Fruit fly (Drosophila melanogaster) whole organism, embryonic: Measurements from ENCODE around the gene Dlip1.
A peak's percentile ranks its signal among the peaks of the same experiment; 100 is the strongest.

Source experiments
- Adf1 ChIP-seq: fragments of 200-800 bp; sonication (Bioruptor generic); IDR thresholded peaks from 2 replicates; pipeline ENCODE4 v1.3.6; 2022; ENCODE audit warnings: missing biosample characterization, missing genetic modification characterization
- CG10462 ChIP-seq: fragments of 200-800 bp; sonication (Bioruptor generic); optimal IDR thresholded peaks from 2 replicates; lab custom pipeline; 2016; ENCODE audit warnings: missing biosample characterization, missing genetic modification characterization
- CG10654 ChIP-seq: fragments of 200-800 bp; sonication (Bioruptor generic); optimal IDR thresholded peaks from 2 replicates; lab custom pipeline; 2016; ENCODE audit warnings: missing biosample characterization, missing genetic modification characterization
- CG10959 ChIP-seq: fragments of 200-800 bp; sonication (Bioruptor generic); IDR thresholded peaks from 2 replicates; pipeline ENCODE4 v1.3.6; 2022; ENCODE audit warnings: missing biosample characterization, missing genetic modification characterization
- CG11695 ChIP-seq: fragments of 200-800 bp; sonication (Bioruptor generic); IDR thresholded peaks from 3 replicates; pipeline ENCODE4 v1.3.6; 2022; ENCODE audit warnings: missing biosample characterization, missing genetic modification characterization
- CG12744 ChIP-seq: fragments of 200-800 bp; sonication (Bioruptor generic); optimal IDR thresholded peaks from 2 replicates; lab custom pipeline; 2016; ENCODE audit warnings: missing biosample characterization, missing genetic modification characterization
- CG13775 ChIP-seq: fragments of 200-800 bp; sonication (Bioruptor generic); optimal IDR thresholded peaks from 3 replicates; lab custom pipeline; 2017; ENCODE audit warnings: missing biosample characterization, mild to moderate bottlenecking, missing genetic modification characterization
- CG15073 ChIP-seq: fragments of 200-800 bp; sonication (Bioruptor generic); optimal IDR thresholded peaks from 2 replicates; lab custom pipeline; 2016; ENCODE audit warnings: missing biosample characterization, missing genetic modification characterization
- CG16813 ChIP-seq: fragments of 200-800 bp; sonication (Bioruptor generic); IDR thresholded peaks from 3 replicates; pipeline ENCODE4 v1.3.6; 2022; ENCODE audit warnings: missing biosample characterization, missing genetic modification characterization; ENCODE audit not compliant: partially characterized antibody
- CG17568 ChIP-seq: fragments of 200-800 bp; sonication (Bioruptor generic); optimal IDR thresholded peaks from 2 replicates; lab custom pipeline; 2018; ENCODE audit warnings: missing biosample characterization, mild to moderate bottlenecking, missing genetic modification characterization, moderate library complexity
- CG18262 ChIP-seq: fragments of 200-800 bp; optimal IDR thresholded peaks from 3 replicates; lab custom pipeline; 2019; ENCODE audit warnings: missing biosample characterization, mild to moderate bottlenecking, missing genetic modification characterization, moderate library complexity
- CG3163 ChIP-seq: fragments of 200-800 bp; sonication (Bioruptor generic); optimal IDR thresholded peaks from 3 replicates; lab custom pipeline; 2016; ENCODE audit warnings: missing biosample characterization, missing genetic modification characterization
- CG32767 ChIP-seq: fragments of 200-800 bp; sonication (Bioruptor generic); IDR thresholded peaks from 2 replicates; pipeline ENCODE4 v1.3.6; 2022; ENCODE audit warnings: missing biosample characterization, missing genetic modification characterization
- CG34224 ChIP-seq: fragments of 200-800 bp; sonication (Bioruptor generic); IDR thresholded peaks from 3 replicates; pipeline ENCODE4 v1.3.6; 2022; ENCODE audit warnings: missing biosample characterization, missing genetic modification characterization; ENCODE audit not compliant: partially characterized antibody
- CG3995 ChIP-seq: fragments of 200-800 bp; sonication (Bioruptor generic); optimal IDR thresholded peaks from 3 replicates; lab custom pipeline; 2016; ENCODE audit warnings: missing biosample characterization, missing genetic modification characterization
- CG4282 ChIP-seq: fragments of 200-800 bp; sonication (Bioruptor generic); optimal IDR thresholded peaks from 2 replicates; lab custom pipeline; 2016; ENCODE audit warnings: missing biosample characterization, missing genetic modification characterization
- CG4730 ChIP-seq: fragments of 200-800 bp; sonication (Bioruptor generic); IDR thresholded peaks from 2 replicates; pipeline ENCODE4 v1.3.6; 2022; ENCODE audit warnings: missing biosample characterization, missing genetic modification characterization
- CG6683 ChIP-seq: fragments of 200-800 bp; sonication (Bioruptor generic); optimal IDR thresholded peaks from 2 replicates; lab custom pipeline; 2017; ENCODE audit warnings: missing biosample characterization, mild to moderate bottlenecking, missing genetic modification characterization, missing genetic modification reagents
- CG7928 ChIP-seq: fragments of 200-800 bp; sonication (Bioruptor generic); optimal IDR thresholded peaks from 2 replicates; lab custom pipeline; 2017; ENCODE audit warnings: missing biosample characterization, mild to moderate bottlenecking, missing genetic modification characterization
- CG8944 ChIP-seq: fragments of 200-800 bp; sonication (Bioruptor generic); optimal IDR thresholded peaks from 3 replicates; lab custom pipeline; 2016; ENCODE audit warnings: missing biosample characterization, missing genetic modification characterization
- Camta ChIP-seq: fragments of 200-800 bp; sonication (Bioruptor generic); optimal IDR thresholded peaks from 2 replicates; lab custom pipeline; 2016; ENCODE audit warnings: missing biosample characterization, missing genetic modification characterization
- Chrac-16 ChIP-seq: fragments of 200-800 bp; sonication (Bioruptor generic); optimal IDR thresholded peaks from 3 replicates; lab custom pipeline; 2016; ENCODE audit warnings: missing biosample characterization, missing genetic modification characterization
- D19A ChIP-seq: fragments of 200-800 bp; optimal IDR thresholded peaks from 3 replicates; lab custom pipeline; 2019; ENCODE audit warnings: missing biosample characterization, mild to moderate bottlenecking, missing genetic modification characterization, moderate library complexity
- Doc2 ChIP-seq: fragments of 200-800 bp; sonication (Bioruptor generic); IDR thresholded peaks from 2 replicates; pipeline ENCODE4 v1.3.6; 2022; ENCODE audit warnings: missing biosample characterization, missing genetic modification characterization
- HLH4C ChIP-seq: fragments of 200-800 bp; sonication (Bioruptor generic); IDR thresholded peaks from 3 replicates; pipeline ENCODE4 v1.3.6; 2022; ENCODE audit warnings: missing biosample characterization, missing genetic modification characterization; ENCODE audit not compliant: partially characterized antibody
- HmgZ ChIP-seq: fragments of 200-800 bp; sonication (Bioruptor generic); optimal IDR thresholded peaks from 2 replicates; lab custom pipeline; 2018; ENCODE audit warnings: missing biosample characterization, mild to moderate bottlenecking, missing genetic modification characterization
- Med ChIP-seq: fragments of 200-800 bp; sonication (Bioruptor generic); peaks from one replicate; lab custom pipeline; 2016; ENCODE audit warnings: missing biosample characterization, missing genetic modification characterization, mild to moderate bottlenecking, inconsistent platforms, moderate library complexity
- NfI ChIP-seq: fragments of 200-800 bp; sonication (Bioruptor generic); optimal IDR thresholded peaks from 3 replicates; lab custom pipeline; 2018; ENCODE audit warnings: missing biosample characterization, mild to moderate bottlenecking, missing genetic modification characterization, moderate library complexity
- Oli ChIP-seq: fragments of 200-800 bp; sonication (Bioruptor generic); optimal IDR thresholded peaks from 2 replicates; lab custom pipeline; 2018; ENCODE audit warnings: missing biosample characterization, mild to moderate bottlenecking, missing genetic modification characterization, moderate library complexity
- PHDP ChIP-seq: fragments of 200-800 bp; sonication (Bioruptor generic); optimal IDR thresholded peaks from 3 replicates; lab custom pipeline; 2018; ENCODE audit warnings: missing biosample characterization, mild to moderate bottlenecking, missing genetic modification characterization, moderate library complexity
- Ssrp ChIP-seq: fragments of 200-800 bp; sonication (Bioruptor generic); optimal IDR thresholded peaks from 2 replicates; lab custom pipeline; 2018; ENCODE audit warnings: missing biosample characterization, mild to moderate bottlenecking, missing genetic modification characterization, moderate library complexity
- Xrp1 ChIP-seq: fragments of 200-800 bp; sonication (Bioruptor generic); IDR thresholded peaks from 2 replicates; pipeline ENCODE4 v1.3.6; 2022; ENCODE audit warnings: missing biosample characterization, missing genetic modification characterization
- aop ChIP-seq: fragments of 200-800 bp; sonication (Bioruptor generic); IDR thresholded peaks from 2 replicates; pipeline ENCODE4 v1.3.6; 2022; ENCODE audit warnings: missing biosample characterization, missing genetic modification characterization
- cas ChIP-seq: fragments of 200-800 bp; sonication (Bioruptor generic); IDR thresholded peaks from 2 replicates; pipeline ENCODE4 v1.3.6; 2022; ENCODE audit warnings: missing biosample characterization, missing genetic modification characterization
- cato ChIP-seq: fragments of 200-800 bp; sonication (Bioruptor generic); optimal IDR thresholded peaks from 2 replicates; lab custom pipeline; 2016; ENCODE audit warnings: missing biosample characterization, missing genetic modification characterization, borderline replicate concordance
- cg ChIP-seq: fragments of 200-800 bp; sonication (Bioruptor generic); optimal IDR thresholded peaks from 3 replicates; lab custom pipeline; 2019; ENCODE audit warnings: missing biosample characterization, mild to moderate bottlenecking, missing genetic modification characterization, moderate library complexity
- ci ChIP-seq: fragments of 200-800 bp; sonication (Bioruptor generic); IDR thresholded peaks from 3 replicates; pipeline ENCODE4 v1.3.6; 2022; ENCODE audit warnings: missing biosample characterization, missing genetic modification characterization
- crp ChIP-seq, 2 experiments: fragments of 200-800 bp; sonication (Bioruptor generic); optimal IDR thresholded peaks; 2 replicates in 1 of 2; 3 replicates in 1 of 2; lab custom pipeline; 2017; ENCODE audit warnings: missing biosample characterization in 2 of 2, missing genetic modification characterization in 2 of 2, mild to moderate bottlenecking in 1 of 2, moderate library complexity in 1 of 2
- da ChIP-seq: fragments of 200-800 bp; sonication (Bioruptor generic); optimal IDR thresholded peaks from 2 replicates; lab custom pipeline; 2016; ENCODE audit warnings: missing biosample characterization, missing genetic modification characterization
- dmrt11E ChIP-seq: fragments of 200-800 bp; sonication (Bioruptor generic); optimal IDR thresholded peaks from 3 replicates; lab custom pipeline; 2018; ENCODE audit warnings: missing biosample characterization, mild to moderate bottlenecking, missing genetic modification characterization, moderate library complexity
- dpn ChIP-seq, 2 experiments: fragments of 200-800 bp; sonication (Bioruptor generic); optimal IDR thresholded peaks; 3 replicates each; lab custom pipeline; 2016; ENCODE audit warnings: missing biosample characterization in 2 of 2, missing genetic modification characterization in 2 of 2
- ewg ChIP-seq: fragments of 200-800 bp; sonication (Bioruptor generic); optimal IDR thresholded peaks from 3 replicates; lab custom pipeline; 2017; ENCODE audit warnings: mild to moderate bottlenecking, missing biosample characterization, missing genetic modification reagents, missing genetic modification characterization
- fd3F ChIP-seq: fragments of 200-800 bp; sonication (Bioruptor generic); optimal IDR thresholded peaks from 2 replicates; lab custom pipeline; 2018; ENCODE audit warnings: missing biosample characterization, mild to moderate bottlenecking, missing genetic modification characterization, moderate library complexity
- ftz-f1 ChIP-seq: fragments of 200-800 bp; sonication (Bioruptor generic); optimal IDR thresholded peaks from 2 replicates; lab custom pipeline; 2016; ENCODE audit warnings: missing biosample characterization, missing genetic modification characterization
- lbe ChIP-seq: fragments of 200-800 bp; sonication (Bioruptor generic); optimal IDR thresholded peaks from 2 replicates; lab custom pipeline; 2016; ENCODE audit warnings: missing biosample characterization, mild to moderate bottlenecking, missing genetic modification characterization
- nom ChIP-seq: fragments of 200-800 bp; sonication (Bioruptor generic); optimal IDR thresholded peaks from 2 replicates; lab custom pipeline; 2017; ENCODE audit warnings: missing biosample characterization, missing genetic modification characterization, mild to moderate bottlenecking, moderate library complexity, missing genetic modification reagents
- sc ChIP-seq, 3 experiments: fragments of >200 bp in 2 of 3; fragments of 200-800 bp in 1 of 3; sonication (Bioruptor generic) in 1 of 3; optimal IDR thresholded peaks; 2 replicates in 2 of 3; 3 replicates in 1 of 3; lab custom pipeline; 2017; ENCODE audit warnings: mild to moderate bottlenecking in 1 of 3, missing biosample characterization in 1 of 3, missing genetic modification characterization in 1 of 3, missing genetic modification reagents in 1 of 3
- tup ChIP-seq: fragments of 200-800 bp; sonication (Bioruptor generic); optimal IDR thresholded peaks from 2 replicates; lab custom pipeline; 2016; ENCODE audit warnings: missing biosample characterization, mild to moderate bottlenecking, missing genetic modification characterization, moderate library complexity
- vnd ChIP-seq: fragments of 200-800 bp; sonication (Bioruptor generic); IDR thresholded peaks from 3 replicates; pipeline ENCODE4 v1.3.6; 2022; ENCODE audit warnings: missing biosample characterization, missing genetic modification characterization; ENCODE audit not compliant: partially characterized antibody
- yki ChIP-seq: fragments of >200 bp; optimal IDR thresholded peaks from 3 replicates; lab custom pipeline; 2018

Gene Dlip1

dm6 chrX:9155134-9155533 lies 3.3 kb upstream of the Dlip1 start (continued):
- no peak for TF ChIP-seq CG3163
- no peak for TF ChIP-seq CG34224 (GFP tag; lab: Robert Waterston, UW)
- peak; percentile 64 for TF ChIP-seq dmrt11E (tag; lab: Kevin White, UChicago)
- TF ChIP-seq cas (GFP tag; lab: Robert Waterston, UW) = no peak
- TF ChIP-seq fd3F = peak; percentile 15
- TF ChIP-seq CG11695 (GFP tag; lab: Robert Waterston, UW) = no peak
- TF ChIP-seq lbe (GFP tag; lab: Kevin White, UChicago) = no peak
- TF ChIP-seq cato (GFP tag; lab: Kevin White, UChicago) = peak; percentile 7
- TF ChIP-seq CG17568 (GFP tag; lab: Kevin White, UChicago) = no peak
- TF ChIP-seq NfI (GFP tag; lab: Kevin White, UChicago) = peak; percentile 30
- TF ChIP-seq CG4282 = no peak
- no peak for TF ChIP-seq HLH4C (GFP tag; lab: Robert Waterston, UW)
- no peak for TF ChIP-seq CG10462 (GFP tag; lab: Kevin White, UChicago)
- TF ChIP-seq ewg (GFP tag; lab: Kevin White, UChicago) = no peak
- TF ChIP-seq sc (optimal IDR thresholded peaks at IDR 0.05; lab: Kevin White, UChicago) = no peak
- no peak for TF ChIP-seq sc (GFP tag; optimal IDR thresholded peaks at IDR 0.05; lab: Kevin White, UChicago)
- no peak for TF ChIP-seq yki (lab: Kevin White, UChicago)
- peak; percentile 38 for TF ChIP-seq Camta (GFP tag; lab: Kevin White, UChicago)
- TF ChIP-seq CG10959 (GFP tag; lab: Robert Waterston, UW) = peak; percentile 36; the same call in 1 of the 2 replicates
- TF ChIP-seq CG16813 (GFP tag; lab: Robert Waterston, UW) = no peak
- no peak for TF ChIP-seq tup (GFP tag; lab: Kevin White, UChicago)
- no peak for TF ChIP-seq Doc2 (GFP tag; lab: Robert Waterston, UW)
- peak in 1 of 2 experiments; percentile 45 for TF ChIP-seq dpn (GFP tag; optimal IDR thresholded peaks at IDR 0.05; lab: Kevin White, UChicago)
- TF ChIP-seq CG10654 (GFP tag; lab: Kevin White, UChicago) = peak; percentile 38
- peak; percentile 63 for TF ChIP-seq Med (GFP tag; lab: Kevin White, UChicago)
- no peak for TF ChIP-seq aop (GFP tag; lab: Robert Waterston, UW)
- peak; percentile 68 for TF ChIP-seq D19A
- no peak for TF ChIP-seq crp (GFP tag; optimal IDR thresholded peaks at IDR 0.05; lab: Kevin White, UChicago)
- TF ChIP-seq CG4730 = no peak
- TF ChIP-seq Adf1 (GFP tag; lab: Robert Waterston, UW) = no peak
- no peak for TF ChIP-seq CG7928
- no peak for TF ChIP-seq cg (GFP tag; lab: Kevin White, UChicago)
- no peak for TF ChIP-seq HmgZ
- TF ChIP-seq Oli = peak; percentile 67
- TF ChIP-seq CG12744 (GFP tag; lab: Kevin White, UChicago) = peak; percentile 42
- no peak for TF ChIP-seq ftz-f1 (GFP tag; lab: Kevin White, UChicago)
- TF ChIP-seq CG15073 = no peak
- TF ChIP-seq CG13775 (GFP tag; lab: Kevin White, UChicago) = peak; percentile 43
- peak; percentile 50 for TF ChIP-seq nom
- no peak for TF ChIP-seq vnd (GFP tag; lab: Robert Waterston, UW)
- TF ChIP-seq ci = 0 out of 3 replicates have a peak, but pooled peaks have one; percentile 12
- TF ChIP-seq CG3995 (GFP tag; lab: Kevin White, UChicago) = peak; percentile 4
- peak; percentile 9 for TF ChIP-seq CG6683 (GFP tag; lab: Kevin White, UChicago)
- TF ChIP-seq Chrac-16 (GFP tag; lab: Kevin White, UChicago) = peak; percentile 29
- TF ChIP-seq Xrp1 (GFP tag; lab: Robert Waterston, UW) = peak; percentile 61
- no peak for TF ChIP-seq da (GFP tag; lab: Kevin White, UChicago)
- peak; percentile 74 for TF ChIP-seq CG18262 (tag; lab: Kevin White, UChicago)
- TF ChIP-seq CG32767 = no peak
- peak; percentile 49 for TF ChIP-seq Ssrp
- peak; percentile 47 for TF ChIP-seq PHDP (tag; lab: Kevin White, UChicago)
- TF ChIP-seq CG8944 (GFP tag; lab: Kevin White, UChicago) = no peak
